Fruit fly (Drosophila melanogaster) whole organism, embryonic: ENCODE results near the gene CG15877.

ENCODE experiments used
- ATbp ChIP-seq: fragments of 200-800 bp; sonication (Bioruptor generic); optimal IDR thresholded peaks from 2 replicates; lab custom pipeline; 2017; ENCODE audit warnings: missing biosample characterization, mild to moderate bottlenecking, missing genetic modification characterization, missing genetic modification reagents
- Atf6 ChIP-seq: fragments of 200-800 bp; sonication (Bioruptor generic); IDR thresholded peaks from 2 replicates; pipeline ENCODE4 v1.3.6; 2022; ENCODE audit warnings: missing biosample characterization, missing genetic modification characterization
- B-H2 ChIP-seq: fragments of 200-800 bp; sonication (Bioruptor generic); optimal IDR thresholded peaks from 2 replicates; lab custom pipeline; 2018; ENCODE audit warnings: missing biosample characterization, mild to moderate bottlenecking, missing genetic modification characterization
- CG10267 ChIP-seq: fragments of 200-800 bp; sonication (Bioruptor generic); optimal IDR thresholded peaks from 2 replicates; lab custom pipeline; 2018; ENCODE audit warnings: missing biosample characterization, mild to moderate bottlenecking, missing genetic modification characterization, moderate library complexity
- CG12155 ChIP-seq: fragments of 200-800 bp; sonication (Bioruptor generic); optimal IDR thresholded peaks from 3 replicates; lab custom pipeline; 2016; ENCODE audit warnings: missing biosample characterization, missing genetic modification characterization
- CG1233 ChIP-seq: fragments of 200-800 bp; sonication (Bioruptor generic); optimal IDR thresholded peaks from 4 replicates; lab custom pipeline; 2018; ENCODE audit warnings: missing biosample characterization, mild to moderate bottlenecking, missing genetic modification characterization
- CG12391 ChIP-seq: fragments of 200-800 bp; sonication (Bioruptor generic); optimal IDR thresholded peaks from 3 replicates; lab custom pipeline; 2018; ENCODE audit warnings: missing biosample characterization, mild to moderate bottlenecking, missing genetic modification characterization, moderate library complexity
- CG15269 ChIP-seq: fragments of 200-800 bp; sonication (Bioruptor generic); optimal IDR thresholded peaks from 2 replicates; lab custom pipeline; 2018; ENCODE audit warnings: missing biosample characterization, mild to moderate bottlenecking, missing genetic modification characterization, moderate library complexity
- CG18262 ChIP-seq: fragments of 200-800 bp; optimal IDR thresholded peaks from 3 replicates; lab custom pipeline; 2019; ENCODE audit warnings: missing biosample characterization, mild to moderate bottlenecking, missing genetic modification characterization, moderate library complexity
- CG18476 ChIP-seq: fragments of 200-800 bp; sonication (Bioruptor generic); optimal IDR thresholded peaks from 2 replicates; lab custom pipeline; 2016; ENCODE audit warnings: missing biosample characterization, mild to moderate bottlenecking, missing genetic modification characterization
- CG4617 ChIP-seq: fragments of 200-800 bp; sonication (Bioruptor generic); optimal IDR thresholded peaks from 3 replicates; lab custom pipeline; 2016; ENCODE audit warnings: missing biosample characterization, missing genetic modification characterization, borderline replicate concordance
- CG4730 ChIP-seq: fragments of 200-800 bp; sonication (Bioruptor generic); IDR thresholded peaks from 2 replicates; pipeline ENCODE4 v1.3.6; 2022; ENCODE audit warnings: missing biosample characterization, missing genetic modification characterization
- CG7372 ChIP-seq: fragments of 200-800 bp; sonication (Bioruptor generic); IDR thresholded peaks from 2 replicates; pipeline ENCODE4 v1.3.6; 2022; ENCODE audit warnings: missing biosample characterization, missing genetic modification characterization
- CG8765 ChIP-seq: fragments of 200-800 bp; sonication (Bioruptor generic); IDR thresholded peaks from 2 replicates; pipeline ENCODE4 v1.3.6; 2022; ENCODE audit warnings: missing biosample characterization, missing genetic modification characterization
- Chrac-16 ChIP-seq: fragments of 200-800 bp; sonication (Bioruptor generic); optimal IDR thresholded peaks from 3 replicates; lab custom pipeline; 2016; ENCODE audit warnings: missing biosample characterization, missing genetic modification characterization
- Dip2 ChIP-seq: fragments of 200-800 bp; sonication (Bioruptor generic); IDR thresholded peaks from 2 replicates; pipeline ENCODE4 v1.3.6; 2022; ENCODE audit warnings: missing biosample characterization, missing genetic modification characterization
- Dref ChIP-seq: fragments of 200-800 bp; sonication (Bioruptor generic); IDR thresholded peaks from 2 replicates; pipeline ENCODE4 v1.3.6; 2022; ENCODE audit warnings: missing biosample characterization, missing genetic modification characterization
- Elba2 ChIP-seq: fragments of 200-800 bp; sonication (Bioruptor generic); optimal IDR thresholded peaks from 3 replicates; lab custom pipeline; 2016; ENCODE audit warnings: missing biosample characterization, missing genetic modification characterization
- Ets97D ChIP-seq: fragments of 200-800 bp; sonication (Bioruptor generic); optimal IDR thresholded peaks from 3 replicates; lab custom pipeline; 2016; ENCODE audit warnings: missing biosample characterization, missing genetic modification characterization
- HHEX ChIP-seq: fragments of 200-800 bp; sonication (Bioruptor generic); optimal IDR thresholded peaks from 3 replicates; lab custom pipeline; 2017; ENCODE audit warnings: missing biosample characterization, mild to moderate bottlenecking, missing genetic modification characterization, missing genetic modification reagents
- Kr ChIP-seq: fragments of 200-800 bp; sonication (Bioruptor generic); optimal IDR thresholded peaks from 2 replicates; lab custom pipeline; 2017; ENCODE audit warnings: missing biosample characterization, mild to moderate bottlenecking, missing genetic modification characterization
- Meics ChIP-seq: fragments of 200-800 bp; sonication (Bioruptor generic); optimal IDR thresholded peaks from 2 replicates; lab custom pipeline; 2017; ENCODE audit warnings: missing biosample characterization, mild to moderate bottlenecking, missing genetic modification characterization
- NK7.1 ChIP-seq: fragments of 200-800 bp; sonication (Bioruptor generic); optimal IDR thresholded peaks from 3 replicates; lab custom pipeline; 2016; ENCODE audit warnings: missing biosample characterization, missing genetic modification characterization
- Nf-YC ChIP-seq: fragments of 200-800 bp; optimal IDR thresholded peaks from 3 replicates; lab custom pipeline; 2019; ENCODE audit warnings: missing biosample characterization, mild to moderate bottlenecking, missing genetic modification characterization, moderate library complexity
- NfI ChIP-seq: fragments of 200-800 bp; sonication (Bioruptor generic); optimal IDR thresholded peaks from 3 replicates; lab custom pipeline; 2018; ENCODE audit warnings: missing biosample characterization, mild to moderate bottlenecking, missing genetic modification characterization, moderate library complexity
- Spps ChIP-seq: fragments of 200-800 bp; sonication (Bioruptor generic); optimal IDR thresholded peaks from 2 replicates; lab custom pipeline; 2018; ENCODE audit warnings: missing biosample characterization, mild to moderate bottlenecking, missing genetic modification characterization
- Trl ChIP-seq, 3 experiments: fragments of >200 bp in 2 of 3; fragments of 200-800 bp in 1 of 3; sonication (Bioruptor generic) in 1 of 3; optimal IDR thresholded peaks; 2 replicates in 1 of 3; 3 replicates in 2 of 3; lab custom pipeline; 2016 to 2017; ENCODE audit warnings: missing biosample characterization in 1 of 3, missing genetic modification characterization in 1 of 3
- az2 ChIP-seq: fragments of 200-800 bp; sonication (Bioruptor generic); optimal IDR thresholded peaks from 3 replicates; lab custom pipeline; 2016; ENCODE audit warnings: missing biosample characterization, missing genetic modification characterization
- bigmax ChIP-seq: fragments of 200-800 bp; sonication (Bioruptor generic); optimal IDR thresholded peaks from 2 replicates; lab custom pipeline; 2018; ENCODE audit warnings: missing biosample characterization, mild to moderate bottlenecking, missing genetic modification characterization
- cato ChIP-seq: fragments of 200-800 bp; sonication (Bioruptor generic); optimal IDR thresholded peaks from 2 replicates; lab custom pipeline; 2016; ENCODE audit warnings: missing biosample characterization, missing genetic modification characterization, borderline replicate concordance
- caup ChIP-seq: fragments of 200-800 bp; sonication (Bioruptor generic); optimal IDR thresholded peaks from 3 replicates; lab custom pipeline; 2017; ENCODE audit warnings: missing biosample characterization, mild to moderate bottlenecking, missing genetic modification characterization, moderate library complexity; ENCODE audit not compliant: severe bottlenecking
- cwo ChIP-seq: fragments of 200-800 bp; sonication (Bioruptor generic); optimal IDR thresholded peaks from 3 replicates; lab custom pipeline; 2017; ENCODE audit warnings: missing biosample characterization, missing genetic modification characterization, mild to moderate bottlenecking, moderate library complexity, missing genetic modification reagents
- emc ChIP-seq: fragments of 200-800 bp; sonication (Bioruptor generic); optimal IDR thresholded peaks from 2 replicates; lab custom pipeline; 2016; ENCODE audit warnings: missing biosample characterization, missing genetic modification characterization
- exex ChIP-seq: fragments of 200-800 bp; sonication (Bioruptor generic); optimal IDR thresholded peaks from 4 replicates; lab custom pipeline; 2018; ENCODE audit warnings: missing biosample characterization, mild to moderate bottlenecking, missing genetic modification characterization, moderate library complexity
- fd3F ChIP-seq: fragments of 200-800 bp; sonication (Bioruptor generic); optimal IDR thresholded peaks from 2 replicates; lab custom pipeline; 2018; ENCODE audit warnings: missing biosample characterization, mild to moderate bottlenecking, missing genetic modification characterization, moderate library complexity
- grn ChIP-seq: fragments of 200-800 bp; sonication (Bioruptor generic); optimal IDR thresholded peaks from 3 replicates; lab custom pipeline; 2017; ENCODE audit warnings: missing biosample characterization, missing genetic modification characterization
- her ChIP-seq: fragments of 200-800 bp; sonication (Bioruptor generic); optimal IDR thresholded peaks from 2 replicates; lab custom pipeline; 2016; ENCODE audit warnings: missing biosample characterization, missing genetic modification characterization
- hkb ChIP-seq, 2 experiments: fragments of 200-800 bp in 1 of 2; fragments of >200 bp in 1 of 2; sonication (Bioruptor generic) in 1 of 2; IDR thresholded peaks in 1 of 2; optimal IDR thresholded peaks in 1 of 2; 2 replicates each; pipeline versions ENCODE4 v1.3.6 to Lab custom; 2017 to 2022; ENCODE audit warnings: missing biosample characterization in 1 of 2, missing genetic modification characterization in 1 of 2
- insv ChIP-seq, 2 experiments: fragments of 200-800 bp; sonication (Bioruptor generic); optimal IDR thresholded peaks; 3 replicates each; lab custom pipeline; 2016 to 2018; ENCODE audit warnings: missing biosample characterization in 2 of 2, missing genetic modification characterization in 2 of 2
- nau ChIP-seq: fragments of 200-800 bp; sonication (Bioruptor generic); optimal IDR thresholded peaks from 3 replicates; lab custom pipeline; 2017; ENCODE audit warnings: missing biosample characterization, mild to moderate bottlenecking, missing genetic modification characterization, missing genetic modification reagents
- pita ChIP-seq: fragments of 200-800 bp; sonication (Bioruptor generic); optimal IDR thresholded peaks from 2 replicates; lab custom pipeline; 2017; ENCODE audit warnings: missing biosample characterization, mild to moderate bottlenecking, missing genetic modification characterization
- prd ChIP-seq, 3 experiments: fragments of >200 bp in 2 of 3; fragments of 200-800 bp in 1 of 3; sonication (Bioruptor generic) in 1 of 3; optimal IDR thresholded peaks in 2 of 3; IDR thresholded peaks in 1 of 3; 2 replicates in 2 of 3; 3 replicates in 1 of 3; pipeline versions ENCODE4 v1.3.6 to Lab custom; 2017 to 2022; ENCODE audit warnings: missing biosample characterization in 1 of 3, missing genetic modification characterization in 1 of 3
- pum ChIP-seq: fragments of 200-800 bp; sonication (Bioruptor generic); optimal IDR thresholded peaks from 2 replicates; lab custom pipeline; 2016; ENCODE audit warnings: missing biosample characterization, missing genetic modification characterization
- row ChIP-seq: fragments of 200-800 bp; sonication (Bioruptor generic); IDR thresholded peaks from 3 replicates; pipeline ENCODE4 v1.3.6; 2022; ENCODE audit warnings: missing biosample characterization, missing genetic modification characterization
- sna ChIP-seq: fragments of 200-800 bp; sonication (Bioruptor generic); IDR thresholded peaks from 2 replicates; pipeline ENCODE4 v1.3.6; 2022; ENCODE audit warnings: missing biosample characterization, missing genetic modification characterization; ENCODE audit not compliant: partially characterized antibody
- sr ChIP-seq: fragments of 200-800 bp; sonication (Bioruptor generic); IDR thresholded peaks from 3 replicates; pipeline ENCODE4 v1.3.6; 2022; ENCODE audit warnings: missing biosample characterization, missing genetic modification characterization
- stc ChIP-seq: fragments of 200-800 bp; sonication (Bioruptor generic); IDR thresholded peaks from 2 replicates; pipeline ENCODE4 v1.3.6; 2022; ENCODE audit warnings: missing biosample characterization, missing genetic modification characterization
- vnd ChIP-seq: fragments of 200-800 bp; sonication (Bioruptor generic); IDR thresholded peaks from 3 replicates; pipeline ENCODE4 v1.3.6; 2022; ENCODE audit warnings: missing biosample characterization, missing genetic modification characterization; ENCODE audit not compliant: partially characterized antibody

CG15877 gene

DNA sequence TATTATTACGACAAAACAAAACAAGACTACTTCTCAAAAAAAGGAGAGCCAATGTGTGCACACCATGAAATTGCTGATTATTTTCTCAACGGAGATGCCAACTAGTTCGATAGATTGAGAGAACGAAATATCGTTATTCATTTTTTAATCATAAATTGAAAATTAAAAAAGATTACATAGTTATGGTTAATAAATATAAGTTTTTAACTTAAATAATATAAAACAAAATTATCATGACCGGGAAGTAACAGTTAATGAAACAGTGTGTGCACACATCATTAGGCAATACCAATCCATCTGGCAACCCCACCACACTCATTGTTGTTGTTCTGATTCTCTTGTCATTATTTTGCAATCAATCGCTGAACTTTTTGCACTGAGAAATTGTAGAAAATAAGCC is 5.5 kb downstream of the CG15877 start, which contains the start of the genes CG1317 and CG8993 (continued):
- TF ChIP-seq HHEX (GFP tag; lab: Kevin White, UChicago) (no peak), sna (GFP tag; lab: Robert Waterston, UW) (peak; percentile 61; the same call in 1 of the 2 replicates), Elba2 (GFP tag; lab: Kevin White, UChicago) (no peak), Atf6 (GFP tag; lab: Robert Waterston, UW) (0 out of 2 replicates have a peak, but pooled peaks have one; percentile 37), cwo (GFP tag; lab: Kevin White, UChicago) (no peak), exex (peak; percentile 63), Kr (GFP tag; lab: Kevin White, UChicago) (no peak), az2 (GFP tag; lab: Kevin White, UChicago) (peak; percentile 37), Dref (GFP tag; lab: Robert Waterston, UW) (0 out of 2 replicates have a peak, but pooled peaks have one; percentile 2), her (no peak), CG8765 (GFP tag; lab: Robert Waterston, UW) (0 out of 2 replicates have a peak, but pooled peaks have one; percentile 45), CG12391 (peak; percentile 83), CG10267 (tag; lab: Kevin White, UChicago) (peak; percentile 75), CG12155 (GFP tag; lab: Kevin White, UChicago) (peak; percentile 31), nau (GFP tag; lab: Kevin White, UChicago) (no peak), vnd (GFP tag; lab: Robert Waterston, UW) (0 out of 3 replicates have a peak, but pooled peaks have one; percentile 55), NfI (peak; percentile 54), emc (GFP tag; lab: Kevin White, UChicago) (no peak), caup (no peak), cato (no peak), Trl (optimal IDR thresholded peaks at IDR 0.05; lab: Kevin White, UChicago) (peak in 1 of 2 experiments; percentile 16), Trl (GFP tag; optimal IDR thresholded peaks at IDR 0.05; lab: Kevin White, UChicago) (no peak), insv (GFP tag; optimal IDR thresholded peaks at IDR 0.05; lab: Kevin White, UChicago) (peak in 1 of 2 experiments; percentile 1), prd (optimal IDR thresholded peaks at IDR 0.05; lab: Kevin White, UChicago) (no peak), prd (GFP tag; IDR thresholded peaks at IDR 0.05; lab: Robert Waterston, UW) (peak; percentile 83), CG18476 (no peak), NK7.1 (GFP tag; lab: Kevin White, UChicago) (no peak), Dip2 (no peak), Chrac-16 (GFP tag; lab: Kevin White, UChicago) (peak; percentile 43), CG7372 (GFP tag; lab: Robert Waterston, UW) (no peak), grn (GFP tag; lab: Kevin White, UChicago) (peak; percentile 45), bigmax (GFP tag; lab: Kevin White, UChicago) (no peak), fd3F (GFP tag; lab: Kevin White, UChicago) (peak; percentile 1), Ets97D (GFP tag; lab: Kevin White, UChicago) (peak; percentile 7), hkb (optimal IDR thresholded peaks at IDR 0.05; lab: Kevin White, UChicago) (peak; percentile 14), hkb (GFP tag; IDR thresholded peaks at IDR 0.05; lab: Robert Waterston, UW) (no peak; the same call in 1 of the 2 replicates), CG4730 (GFP tag; lab: Robert Waterston, UW) (0 out of 2 replicates have a peak, but pooled peaks have one; percentile 8), CG18262 (tag; lab: Kevin White, UChicago) (no peak), sr (GFP tag; lab: Robert Waterston, UW) (no peak), pita (GFP tag; lab: Kevin White, UChicago) (no peak), CG1233 (GFP tag; lab: Kevin White, UChicago) (no peak), CG4617 (GFP tag; lab: Kevin White, UChicago) (peak; percentile 81), pum (GFP tag; lab: Kevin White, UChicago) (no peak), ATbp (no peak), Nf-YC (tag; lab: Kevin White, UChicago) (peak; percentile 54), B-H2 (GFP tag; lab: Kevin White, UChicago) (peak; percentile 77), stc (GFP tag; lab: Robert Waterston, UW) (no peak), Spps (peak; percentile 36), row (GFP tag; lab: Robert Waterston, UW) (peak; percentile 94), Meics (peak; percentile 41), CG15269 (peak; percentile 50)
